Worm (Caenorhabditis elegans) whole organism, mixed stage, embryonic: ENCODE results near the gene T14G8.4.

Experiments used
- M03D4.4 ChIP-seq: sonication (generic microtip); optimal IDR thresholded peaks from 2 replicates; lab custom pipeline; 2017; ENCODE audit warnings: mild to moderate bottlenecking, missing genetic modification characterization, missing compliant biosample characterization
- bed-3 ChIP-seq: fragments of 200-800 bp; sonication (Bioruptor generic); optimal IDR thresholded peaks from 3 replicates; lab custom pipeline; 2018; ENCODE audit warnings: mild to moderate bottlenecking, missing genetic modification characterization, moderate library complexity, missing compliant biosample characterization
- blmp-1 ChIP-seq: fragments of 150-350 bp; optimal IDR thresholded peaks from 2 replicates; lab custom pipeline; 2014; ENCODE audit warnings: missing biosample characterization, missing genetic modification characterization
- ceh-39 ChIP-seq: fragments of 150-350 bp; optimal IDR thresholded peaks from 2 replicates; lab custom pipeline; 2014; ENCODE audit warnings: missing biosample characterization, missing genetic modification characterization
- ceh-43 ChIP-seq: fragments of 200-800 bp; sonication (Bioruptor generic); optimal IDR thresholded peaks from 2 replicates; lab custom pipeline; 2018; ENCODE audit warnings: mild to moderate bottlenecking, missing genetic modification characterization, moderate library complexity, missing compliant biosample characterization
- ceh-83 ChIP-seq: fragments of 200-800 bp; sonication (Bioruptor generic); optimal IDR thresholded peaks from 2 replicates; lab custom pipeline; 2018; ENCODE audit warnings: mild to moderate bottlenecking, missing genetic modification characterization, missing compliant biosample characterization
- ces-1 ChIP-seq: fragments of 150-350 bp; optimal IDR thresholded peaks from 2 replicates; lab custom pipeline; 2014; ENCODE audit warnings: missing biosample characterization, missing genetic modification reagents, missing genetic modification characterization
- cnd-1 ChIP-seq: fragments of 200-800 bp; sonication (Bioruptor generic); optimal IDR thresholded peaks from 2 replicates; lab custom pipeline; 2018; ENCODE audit warnings: mild to moderate bottlenecking, missing genetic modification characterization, missing compliant biosample characterization
- drap-1 ChIP-seq: fragments of 200-800 bp; sonication (Bioruptor generic); optimal IDR thresholded peaks from 3 replicates; lab custom pipeline; 2018; ENCODE audit warnings: mild to moderate bottlenecking, missing genetic modification characterization, missing compliant biosample characterization
- elt-3 ChIP-seq: fragments of 150-350 bp; optimal IDR thresholded peaks from 2 replicates; lab custom pipeline; 2014; ENCODE audit warnings: missing biosample characterization, missing genetic modification characterization
- flh-1 ChIP-seq: fragments of 200-800 bp; sonication (Bioruptor generic); optimal IDR thresholded peaks from 2 replicates; lab custom pipeline; 2018; ENCODE audit warnings: mild to moderate bottlenecking, missing genetic modification characterization, moderate library complexity, missing compliant biosample characterization
- ham-2 ChIP-seq: fragments of 200-800 bp; sonication (Bioruptor generic); optimal IDR thresholded peaks from 2 replicates; lab custom pipeline; 2018; ENCODE audit warnings: mild to moderate bottlenecking, missing genetic modification characterization, missing compliant biosample characterization
- hlh-1 ChIP-seq: fragments of 150-350 bp; optimal IDR thresholded peaks from 2 replicates; lab custom pipeline; 2014; ENCODE audit warnings: missing biosample characterization, missing genetic modification reagents, missing genetic modification characterization
- lin-13 ChIP-seq: fragments of 150-350 bp; optimal IDR thresholded peaks from 2 replicates; lab custom pipeline; 2014; ENCODE audit warnings: missing biosample characterization, missing genetic modification characterization
- lin-32 ChIP-seq: fragments of 200-800 bp; sonication (Bioruptor generic); optimal IDR thresholded peaks from 2 replicates; lab custom pipeline; 2018; ENCODE audit warnings: mild to moderate bottlenecking, missing genetic modification characterization, missing compliant biosample characterization
- lsy-2 ChIP-seq: fragments of 150-350 bp; optimal IDR thresholded peaks from 2 replicates; lab custom pipeline; 2014; ENCODE audit warnings: missing biosample characterization, missing genetic modification characterization
- mab-5 ChIP-seq: fragments of 150-350 bp; optimal IDR thresholded peaks from 2 replicates; lab custom pipeline; 2014; ENCODE audit warnings: missing biosample characterization, missing genetic modification characterization
- mls-2 ChIP-seq: sonication (generic microtip); optimal IDR thresholded peaks from 2 replicates; lab custom pipeline; 2016; ENCODE audit warnings: mild to moderate bottlenecking, missing genetic modification characterization, moderate library complexity, missing compliant biosample characterization
- nhr-12 ChIP-seq: fragments of 150-350 bp; optimal IDR thresholded peaks from 2 replicates; lab custom pipeline; 2014; ENCODE audit warnings: missing biosample characterization, missing genetic modification characterization
- nhr-2 ChIP-seq: fragments of 150-350 bp; optimal IDR thresholded peaks from 2 replicates; lab custom pipeline; 2014; ENCODE audit warnings: missing biosample characterization, missing genetic modification characterization
- nhr-237 ChIP-seq: fragments of 150-350 bp; optimal IDR thresholded peaks from 2 replicates; lab custom pipeline; 2014; ENCODE audit warnings: missing biosample characterization, missing genetic modification characterization
- nhr-28 ChIP-seq: fragments of 150-350 bp; optimal IDR thresholded peaks from 2 replicates; lab custom pipeline; 2014; ENCODE audit warnings: missing biosample characterization, missing genetic modification characterization
- pha-4 ChIP-seq: fragments of 150-350 bp; optimal IDR thresholded peaks from 2 replicates; lab custom pipeline; 2018; ENCODE audit warnings: missing biosample characterization, missing genetic modification reagents, missing genetic modification characterization
- sem-2 ChIP-seq: fragments of 200-800 bp; sonication (Bioruptor generic); optimal IDR thresholded peaks from 2 replicates; lab custom pipeline; 2018; ENCODE audit warnings: mild to moderate bottlenecking, missing genetic modification characterization, missing compliant biosample characterization
- snpc-4 ChIP-seq: fragments of 150-350 bp; optimal IDR thresholded peaks from 2 replicates; lab custom pipeline; 2014; ENCODE audit warnings: missing biosample characterization, missing genetic modification characterization
- sptf-1 ChIP-seq: sonication (generic microtip); optimal IDR thresholded peaks from 2 replicates; lab custom pipeline; 2017; ENCODE audit warnings: mild to moderate bottlenecking, missing genetic modification characterization, moderate library complexity, missing compliant biosample characterization
- tbx-8 ChIP-seq: fragments of 200-800 bp; sonication (Bioruptor generic); optimal IDR thresholded peaks from 2 replicates; lab custom pipeline; 2018; ENCODE audit warnings: mild to moderate bottlenecking, missing genetic modification characterization, moderate library complexity, missing compliant biosample characterization
- unc-39 ChIP-seq: fragments of 150-350 bp; optimal IDR thresholded peaks from 2 replicates; lab custom pipeline; 2014; ENCODE audit warnings: missing biosample characterization, missing genetic modification characterization
- unc-62 ChIP-seq: fragments of 150-350 bp; optimal IDR thresholded peaks from 2 replicates; lab custom pipeline; 2014; ENCODE audit warnings: missing biosample characterization, missing genetic modification reagents, missing genetic modification characterization
- zip-8 ChIP-seq: fragments of 150-350 bp; optimal IDR thresholded peaks from 2 replicates; lab custom pipeline; 2014; ENCODE audit warnings: missing biosample characterization, missing genetic modification characterization
- ztf-11 ChIP-seq: fragments of 150-350 bp; optimal IDR thresholded peaks from 2 replicates; lab custom pipeline; 2014; ENCODE audit warnings: missing biosample characterization, missing genetic modification characterization

Gene T14G8.4

ce11 chrX:12854680-12855079 lies 9.0 kb downstream of the T14G8.4 start:
- TF ChIP-seq cnd-1 (tag; lab: Kevin White, UChicago) (no peak), elt-3 (tag; lab: Kevin White, UChicago) (no peak), unc-39 (tag; lab: Kevin White, UChicago) (no peak), sptf-1 (no peak), ceh-43 (GFP tag; lab: Kevin White, UChicago) (no peak), nhr-12 (no peak), nhr-2 (tag; lab: Kevin White, UChicago) (no peak), lin-13 (no peak), sem-2 (GFP tag; lab: Kevin White, UChicago) (no peak), mls-2 (tag; lab: Kevin White, UChicago) (no peak), ces-1 (GFP tag; lab: Kevin White, UChicago) (no peak), zip-8 (no peak), nhr-28 (no peak), snpc-4 (tag; lab: Kevin White, UChicago) (no peak), tbx-8 (no peak), ceh-83 (GFP tag; lab: Kevin White, UChicago) (no peak), lsy-2 (tag; lab: Kevin White, UChicago) (no peak), mab-5 (no peak), M03D4.4 (tag; lab: Kevin White, UChicago) (no peak), drap-1 (GFP tag; lab: Kevin White, UChicago) (no peak)

ce11 chrX:12854135-12854534 lies 9.6 kb downstream of the T14G8.4 start:
- TF ChIP-seq ces-1 (GFP tag; lab: Kevin White, UChicago) (peak; percentile 66), nhr-12 (no peak), unc-62 (GFP tag; lab: Kevin White, UChicago) (no peak), flh-1 (GFP tag; lab: Kevin White, UChicago) (no peak), mab-5 (no peak), hlh-1 (tag; lab: Kevin White, UChicago) (peak; percentile 9), lin-32 (GFP tag; lab: Kevin White, UChicago) (peak; percentile 64), ceh-39 (tag; lab: Kevin White, UChicago) (peak; percentile 35), snpc-4 (tag; lab: Kevin White, UChicago) (no peak), elt-3 (tag; lab: Kevin White, UChicago) (no peak), sem-2 (GFP tag; lab: Kevin White, UChicago) (no peak), nhr-237 (no peak), ztf-11 (tag; lab: Kevin White, UChicago) (no peak)
- TF ChIP-seq, all 35 proteins: peak for 4

ce11 chrX:12853079-12853478 lies 10.6 kb downstream of the T14G8.4 start:
- TF ChIP-seq sptf-1 (no peak), ztf-11 (tag; lab: Kevin White, UChicago) (no peak), zip-8 (no peak), lin-32 (GFP tag; lab: Kevin White, UChicago) (no peak), ceh-83 (GFP tag; lab: Kevin White, UChicago) (no peak), tbx-8 (no peak)
- TF ChIP-seq, all 35 proteins: peak for 0

- no peak for TF ChIP-seq snpc-4 (tag; lab: Kevin White, UChicago)
Measured at ce11 chrX:12852575-12852974, 11.1 kb downstream of the T14G8.4 start, which contains the start of gene chd-3. Gene chd-3, minus strand, starts transcription at chrX:12852601.

ce11 chrX:12846043-12846442 lies 17.7 kb downstream of the T14G8.4 start, which contains the start of gene C52G5.3:
Gene C52G5.3, minus strand, starts transcription at chrX:12846143.
- TF ChIP-seq bed-3 (GFP tag; lab: Kevin White, UChicago) (no peak), lin-32 (GFP tag; lab: Kevin White, UChicago) (no peak), ceh-83 (GFP tag; lab: Kevin White, UChicago) (no peak), nhr-12 (no peak), sptf-1 (no peak), cnd-1 (tag; lab: Kevin White, UChicago) (no peak), ceh-39 (tag; lab: Kevin White, UChicago) (no peak), elt-3 (tag; lab: Kevin White, UChicago) (no peak), lsy-2 (tag; lab: Kevin White, UChicago) (no peak), unc-62 (GFP tag; lab: Kevin White, UChicago) (no peak), unc-39 (tag; lab: Kevin White, UChicago) (no peak), blmp-1 (tag; lab: Kevin White, UChicago) (no peak)

- TF ChIP-seq ham-2 (GFP tag; lab: Kevin White, UChicago), result no peak
- no peak for TF ChIP-seq blmp-1 (tag; lab: Kevin White, UChicago)
- TF ChIP-seq sem-2 (GFP tag; lab: Kevin White, UChicago), result no peak
- no peak for TF ChIP-seq unc-62 (GFP tag; lab: Kevin White, UChicago)
- TF ChIP-seq nhr-12, result no peak
- TF ChIP-seq snpc-4 (tag; lab: Kevin White, UChicago), result no peak
- TF ChIP-seq pha-4 (tag; lab: Kevin White, UChicago), result no peak
- TF ChIP-seq sptf-1, result no peak
- TF ChIP-seq nhr-28, result no peak
- TF ChIP-seq unc-39 (tag; lab: Kevin White, UChicago), result no peak
- TF ChIP-seq mls-2 (tag; lab: Kevin White, UChicago), result no peak
- no peak for TF ChIP-seq elt-3 (tag; lab: Kevin White, UChicago)
- TF ChIP-seq nhr-2 (tag; lab: Kevin White, UChicago), result no peak
- TF ChIP-seq flh-1 (GFP tag; lab: Kevin White, UChicago), result no peak
- TF ChIP-seq lin-13, result no peak
- TF ChIP-seq lin-32 (GFP tag; lab: Kevin White, UChicago), result no peak
- no peak for TF ChIP-seq lsy-2 (tag; lab: Kevin White, UChicago)
Measured at ce11 chrX:12844170-12844569, 19.5 kb downstream of the T14G8.4 start.
